Worm (Caenorhabditis elegans): ENCODE results near the gene pqn-57.
"Not testable (repeated sequence)": the region's sequence is repeated elsewhere in the genome, so short reads cannot be mapped to it uniquely, and the experiment has no call there.

Gene pqn-57

ce11 chrX:8323371-8323770 is 2.6 kb upstream of the pqn-57 start, which contains the start of gene R09F10.1:
Gene R09F10.1 (plus strand): TSS chrX:8323592.
- TF ChIP-seq che-1 (tag; optimal IDR thresholded peaks at IDR 0.05) (no peak), syd-9 (tag; optimal IDR thresholded peaks at IDR 0.05) (no peak), hlh-15 (tag; optimal IDR thresholded peaks at IDR 0.05) (no peak), elt-2 (tag; optimal IDR thresholded peaks at IDR 0.05) (peak; percentile 77)

DNA sequence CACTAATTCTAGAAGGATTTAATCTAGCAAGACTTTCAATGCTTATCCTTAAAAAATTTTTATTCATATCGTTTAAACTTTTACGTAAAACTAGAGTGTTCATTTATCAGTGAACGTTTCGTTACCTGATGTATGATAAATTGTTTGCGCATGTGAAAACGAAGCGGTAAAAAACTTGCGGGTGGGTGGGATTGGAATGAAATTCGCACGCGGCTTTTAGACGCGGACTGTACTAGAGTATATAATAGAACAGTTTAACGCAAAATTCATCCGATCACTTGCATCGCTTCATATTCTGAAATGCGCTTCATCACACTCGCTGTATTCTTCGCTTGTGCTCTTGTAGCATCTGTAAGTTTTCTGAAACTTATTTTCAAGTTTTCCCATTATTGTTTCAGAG is 1.0 kb upstream of the pqn-57 start, which contains the start of gene abu-9:
Gene abu-9 (plus strand): TSS at position 301 of the 400 bp plus-strand sequence.
- TF ChIP-seq sdc-2 (tag; optimal IDR thresholded peaks at IDR 0.05); hlh-13 (GFP tag; optimal IDR thresholded peaks at IDR 0.05); madf-2 (tag; optimal IDR thresholded peaks at IDR 0.05): not testable (repeated sequence)

DNA sequence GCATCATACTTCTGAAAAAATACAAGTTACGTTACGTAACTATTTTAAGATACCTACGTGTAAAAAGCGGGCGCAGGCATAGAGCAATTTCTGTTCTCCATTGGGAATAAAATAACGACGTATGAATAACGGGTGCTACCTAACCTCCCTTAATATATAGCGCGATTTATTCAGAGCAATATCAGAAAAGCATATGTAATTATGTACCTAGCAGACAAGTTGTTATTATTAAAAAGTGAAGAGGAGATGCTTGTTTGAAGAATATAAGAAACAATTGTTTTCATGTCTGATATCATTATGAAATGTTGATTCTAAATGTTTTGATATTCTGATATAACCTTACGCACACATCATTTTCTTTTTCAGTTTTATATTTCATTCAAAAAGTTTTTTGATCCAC is 1.8 kb downstream of the pqn-57 start, which contains the start of gene srh-11:
Gene srh-11 (minus strand): TSS at position 101 of the 400 bp plus-strand sequence.
- TF ChIP-seq ceh-6 (GFP tag; optimal IDR thresholded peaks at IDR 0.05), result no peak

ce11 chrX:8311590-8311989 is 9.2 kb downstream of the pqn-57 start:
- no peak for TF ChIP-seq ama-1 (optimal IDR thresholded peaks at IDR 0.05)
- no peak for TF ChIP-seq fax-1 (tag; optimal IDR thresholded peaks at IDR 0.05)
- no peak for TF ChIP-seq mec-3 (tag; optimal IDR thresholded peaks at IDR 0.05; ENCODE audit: borderline replicate concordance)
- TF ChIP-seq F13H6.1 (tag; optimal IDR thresholded peaks at IDR 0.05), result no peak
- TF ChIP-seq ttx-3 (tag; optimal IDR thresholded peaks at IDR 0.05), result no peak
- peak; percentile 15 for TF ChIP-seq ref-2 (tag; optimal IDR thresholded peaks at IDR 0.05)
- no peak for TF ChIP-seq ceh-2 (tag; optimal IDR thresholded peaks at IDR 0.05)
- no peak for TF ChIP-seq hlh-30 (tag; optimal IDR thresholded peaks at IDR 0.05; ENCODE audit: insufficient read depth)
- TF ChIP-seq sdc-2 (tag; optimal IDR thresholded peaks at IDR 0.05), result no peak
- TF ChIP-seq K02D7.2 (tag; optimal IDR thresholded peaks at IDR 0.05), result no peak
- no peak for TF ChIP-seq pqm-1 (tag; optimal IDR thresholded peaks at IDR 0.05)
- no peak for TF ChIP-seq nhr-232 (tag; optimal IDR thresholded peaks at IDR 0.05)
- no peak for TF ChIP-seq syd-9 (tag; optimal IDR thresholded peaks at IDR 0.05)
- TF ChIP-seq ceh-31 (tag; optimal IDR thresholded peaks at IDR 0.05), result peak; percentile 58
- no peak for TF ChIP-seq zip-5 (tag; optimal IDR thresholded peaks at IDR 0.05)
- TF ChIP-seq pros-1 (tag; optimal IDR thresholded peaks at IDR 0.05), result no peak
- no peak for TF ChIP-seq ceh-14 (tag; optimal IDR thresholded peaks at IDR 0.05)
- peak; percentile 95 for TF ChIP-seq unc-42 (tag; optimal IDR thresholded peaks at IDR 0.05)
- TF ChIP-seq lin-11 (tag; optimal IDR thresholded peaks at IDR 0.05), result no peak
- no peak for TF ChIP-seq rnt-1 (tag; optimal IDR thresholded peaks at IDR 0.05)
- TF ChIP-seq tbx-7 (tag; optimal IDR thresholded peaks at IDR 0.05), result no peak

DNA sequence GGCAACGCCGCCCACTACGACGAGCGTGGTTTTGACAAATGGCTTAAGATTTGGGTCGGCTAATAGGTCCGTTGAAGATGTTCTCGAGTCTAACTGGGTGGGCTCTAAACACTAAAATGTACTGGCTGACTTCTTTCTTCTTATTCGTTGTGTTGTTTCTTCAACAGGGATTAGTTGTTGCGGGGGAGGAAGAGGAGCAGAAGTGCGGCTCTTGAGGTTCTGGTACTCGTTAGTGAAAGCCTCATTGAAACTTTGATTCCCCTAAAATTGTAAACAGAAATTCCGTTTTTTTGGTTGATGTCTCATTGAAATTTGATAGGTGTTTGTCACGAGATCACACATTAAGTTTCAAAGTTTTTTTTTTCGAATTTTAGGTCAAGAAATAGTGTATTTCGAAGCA is 10.0 kb downstream of the pqn-57 start:
- no peak for TF ChIP-seq npax-4 (tag; optimal IDR thresholded peaks at IDR 0.05)
- no peak for TF ChIP-seq pqm-1 (tag; optimal IDR thresholded peaks at IDR 0.05)
- TF ChIP-seq ceh-18 (tag; optimal IDR thresholded peaks at IDR 0.05), result no peak
- no peak for TF ChIP-seq dve-1 (tag; optimal IDR thresholded peaks at IDR 0.05)
- TF ChIP-seq ref-2 (tag; optimal IDR thresholded peaks at IDR 0.05), result no peak
- no peak for TF ChIP-seq hlh-15 (tag; optimal IDR thresholded peaks at IDR 0.05)
- TF ChIP-seq gmeb-2 (tag; optimal IDR thresholded peaks at IDR 0.05), result no peak
- no peak for TF ChIP-seq hlh-30 (tag; optimal IDR thresholded peaks at IDR 0.05; ENCODE audit: insufficient read depth)
- TF ChIP-seq elt-4 (tag; optimal IDR thresholded peaks at IDR 0.05), result no peak
- TF ChIP-seq syd-9 (tag; optimal IDR thresholded peaks at IDR 0.05), result no peak
- TF ChIP-seq tbx-7 (tag; optimal IDR thresholded peaks at IDR 0.05), result no peak
- no peak for TF ChIP-seq hlh-13 (GFP tag; optimal IDR thresholded peaks at IDR 0.05)

DNA sequence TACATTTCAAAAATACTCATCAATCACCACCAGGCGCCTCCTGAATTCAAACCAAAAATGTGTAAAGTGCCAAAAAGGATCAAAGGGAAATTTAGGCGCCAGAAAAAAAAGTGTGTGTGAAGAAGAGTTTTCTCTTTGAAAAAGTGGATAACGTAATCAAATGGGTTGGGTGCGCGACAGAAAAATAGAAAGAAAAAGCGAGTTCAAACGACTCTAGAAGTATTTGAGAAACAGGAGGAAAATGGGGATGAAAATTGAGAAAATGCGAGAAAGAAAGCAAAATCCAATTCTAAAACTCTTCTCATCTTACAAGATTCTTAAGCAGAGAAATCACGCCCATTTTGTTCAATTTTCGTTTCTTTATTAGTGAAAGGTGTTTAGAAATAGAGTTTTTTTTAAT is 12.3 kb downstream of the pqn-57 start:
- TF ChIP-seq unc-42 (tag; optimal IDR thresholded peaks at IDR 0.05) (peak; percentile 78), hlh-13 (GFP tag; optimal IDR thresholded peaks at IDR 0.05) (no peak)
